Worm (Caenorhabditis elegans) whole organism, late embryonic: ENCODE measurements around the gene mrp-7.

Source experiments
- C08G9.2 ChIP-seq: sonication (generic microtip); optimal IDR thresholded peaks from 2 replicates; lab custom pipeline; 2016; ENCODE audit warnings: mild to moderate bottlenecking, missing genetic modification characterization, moderate library complexity, missing compliant biosample characterization
- C38D4.7 ChIP-seq: fragments of 200-800 bp; sonication (Bioruptor generic); optimal IDR thresholded peaks from 2 replicates; lab custom pipeline; 2018; ENCODE audit warnings: mild to moderate bottlenecking, missing genetic modification characterization, moderate library complexity, missing compliant biosample characterization
- K02D7.2 ChIP-seq: sonication (generic microtip); optimal IDR thresholded peaks from 2 replicates; lab custom pipeline; 2017; ENCODE audit warnings: mild to moderate bottlenecking, missing genetic modification characterization, missing compliant biosample characterization
- T23F11.4 ChIP-seq: fragments of 200-800 bp; sonication (Bioruptor generic); optimal IDR thresholded peaks from 2 replicates; lab custom pipeline; 2018; ENCODE audit warnings: mild to moderate bottlenecking, missing genetic modification characterization, missing compliant biosample characterization
- ama-1 ChIP-seq: fragments of 150-350 bp; optimal IDR thresholded peaks from 2 replicates; lab custom pipeline; 2014
- ceh-18 ChIP-seq: sonication (generic microtip); optimal IDR thresholded peaks from 2 replicates; lab custom pipeline; 2016; ENCODE audit warnings: missing genetic modification characterization, missing compliant biosample characterization
- ceh-24 ChIP-seq: sonication (generic microtip); optimal IDR thresholded peaks from 2 replicates; lab custom pipeline; 2016; ENCODE audit warnings: mild to moderate bottlenecking, missing genetic modification characterization, missing compliant biosample characterization
- ceh-30 ChIP-seq: fragments of 150-350 bp; optimal IDR thresholded peaks from 2 replicates; lab custom pipeline; 2014; ENCODE audit warnings: missing biosample characterization, missing genetic modification characterization
- ceh-45 ChIP-seq: fragments of 200-800 bp; sonication (Bioruptor generic); IDR thresholded peaks from 2 replicates; pipeline ENCODE4 v1.3.6; 2022; ENCODE audit warnings: missing genetic modification reagents, missing genetic modification characterization, missing compliant biosample characterization
- ceh-48 ChIP-seq: sonication (generic microtip); optimal IDR thresholded peaks from 2 replicates; lab custom pipeline; 2016; ENCODE audit warnings: missing genetic modification characterization, inconsistent platforms, missing compliant biosample characterization
- ceh-9 ChIP-seq: sonication (generic microtip); optimal IDR thresholded peaks from 2 replicates; lab custom pipeline; 2016; ENCODE audit warnings: mild to moderate bottlenecking, missing genetic modification characterization, inconsistent platforms, missing compliant biosample characterization
- dmd-4 ChIP-seq: sonication (generic microtip); optimal IDR thresholded peaks from 2 replicates; lab custom pipeline; 2016; ENCODE audit warnings: borderline replicate concordance, missing genetic modification characterization, missing compliant biosample characterization
- dve-1 ChIP-seq: sonication (generic microtip); optimal IDR thresholded peaks from 2 replicates; lab custom pipeline; 2017; ENCODE audit warnings: antibody characterized with exemption, mild to moderate bottlenecking, missing genetic modification characterization, missing compliant biosample characterization
- elt-2 ChIP-seq: sonication (generic microtip); optimal IDR thresholded peaks from 2 replicates; lab custom pipeline; 2016; ENCODE audit warnings: missing genetic modification reagents, missing genetic modification characterization, missing compliant biosample characterization
- fax-1 ChIP-seq: sonication (generic microtip); optimal IDR thresholded peaks from 2 replicates; lab custom pipeline; 2016; ENCODE audit warnings: missing genotype, missing genetic modification characterization, missing compliant biosample characterization
- fkh-10 ChIP-seq: fragments of 150-350 bp; optimal IDR thresholded peaks from 2 replicates; lab custom pipeline; 2014; ENCODE audit warnings: missing biosample characterization, missing genetic modification reagents, missing genetic modification characterization
- gmeb-2 ChIP-seq: sonication (generic microtip); optimal IDR thresholded peaks from 2 replicates; lab custom pipeline; 2016; ENCODE audit warnings: missing genetic modification characterization, inconsistent platforms, missing compliant biosample characterization
- hlh-15 ChIP-seq: sonication (generic microtip); optimal IDR thresholded peaks from 2 replicates; lab custom pipeline; 2016; ENCODE audit warnings: missing genetic modification characterization, missing compliant biosample characterization
- hlh-30 ChIP-seq: sonication (generic microtip); optimal IDR thresholded peaks from 2 replicates; lab custom pipeline; 2017; ENCODE audit warnings: antibody characterized with exemption, missing genetic modification characterization, missing compliant biosample characterization; ENCODE audit not compliant: insufficient read depth
- lim-6 ChIP-seq: sonication (generic microtip); optimal IDR thresholded peaks from 2 replicates; lab custom pipeline; 2016; ENCODE audit warnings: missing genetic modification characterization, missing compliant biosample characterization
- lin-11 ChIP-seq: fragments of 200-800 bp; sonication (Bioruptor generic); optimal IDR thresholded peaks from 2 replicates; lab custom pipeline; 2018; ENCODE audit warnings: mild to moderate bottlenecking, missing genetic modification characterization, missing compliant biosample characterization
- mec-3 ChIP-seq: sonication (generic microtip); optimal IDR thresholded peaks from 2 replicates; lab custom pipeline; 2016; ENCODE audit warnings: borderline replicate concordance, missing genetic modification characterization, missing compliant biosample characterization
- nfya-1 ChIP-seq: sonication (generic microtip); optimal IDR thresholded peaks from 2 replicates; lab custom pipeline; 2017; ENCODE audit warnings: missing genetic modification characterization, mild to moderate bottlenecking, missing compliant biosample characterization, antibody characterized with exemption, moderate library complexity
- nhr-232 ChIP-seq: sonication (generic microtip); optimal IDR thresholded peaks from 2 replicates; lab custom pipeline; 2016; ENCODE audit warnings: missing genetic modification characterization, missing compliant biosample characterization
- odd-2 ChIP-seq: sonication (generic microtip); optimal IDR thresholded peaks from 2 replicates; lab custom pipeline; 2017; ENCODE audit warnings: antibody characterized with exemption, mild to moderate bottlenecking, missing genetic modification characterization, missing compliant biosample characterization
- pha-2 ChIP-seq: sonication (generic microtip); optimal IDR thresholded peaks from 2 replicates; lab custom pipeline; 2017; ENCODE audit warnings: mild to moderate bottlenecking, missing genetic modification characterization, missing compliant biosample characterization
- sdc-2 ChIP-seq: sonication (generic microtip); optimal IDR thresholded peaks from 2 replicates; lab custom pipeline; 2016; ENCODE audit warnings: missing genotype, missing genetic modification characterization, missing compliant biosample characterization
- sox-2 ChIP-seq: fragments of 200-800 bp; sonication (Bioruptor generic); IDR thresholded peaks from 2 replicates; pipeline ENCODE4 v1.3.6; 2022; ENCODE audit warnings: missing genetic modification reagents, missing genetic modification characterization, missing compliant biosample characterization
- sox-4 ChIP-seq: sonication (generic microtip); optimal IDR thresholded peaks from 2 replicates; lab custom pipeline; 2017; ENCODE audit warnings: mild to moderate bottlenecking, missing genetic modification characterization, inconsistent platforms, missing compliant biosample characterization
- syd-9 ChIP-seq: sonication (generic microtip); optimal IDR thresholded peaks from 2 replicates; lab custom pipeline; 2016; ENCODE audit warnings: mild to moderate bottlenecking, missing genetic modification characterization, moderate library complexity, missing compliant biosample characterization
- tbx-7 ChIP-seq: sonication (generic microtip); optimal IDR thresholded peaks from 2 replicates; lab custom pipeline; 2016; ENCODE audit warnings: missing genotype, missing genetic modification characterization, missing compliant biosample characterization
- unc-3 ChIP-seq, 2 experiments: fragments of 200-800 bp in 1 of 2; sonication (Bioruptor generic) in 1 of 2; sonication (generic microtip) in 1 of 2; conservative IDR thresholded peaks in 1 of 2; optimal IDR thresholded peaks in 1 of 2; 2 replicates each; pipeline versions ENCODE4 v1.3.6 to Lab custom; 2016 to 2022; ENCODE audit warnings: missing compliant biosample characterization in 2 of 2, missing genetic modification characterization in 2 of 2, missing genetic modification reagents in 1 of 2
- unc-42 ChIP-seq: sonication (generic microtip); optimal IDR thresholded peaks from 2 replicates; lab custom pipeline; 2016; ENCODE audit warnings: missing genotype, missing genetic modification characterization, missing compliant biosample characterization
- unc-55 ChIP-seq: sonication (generic microtip); optimal IDR thresholded peaks from 2 replicates; lab custom pipeline; 2017; ENCODE audit warnings: missing biosample characterization, missing genetic modification reagents, missing genetic modification characterization
- zip-5 ChIP-seq: sonication (generic microtip); optimal IDR thresholded peaks from 2 replicates; lab custom pipeline; 2016; ENCODE audit warnings: missing genetic modification characterization, missing compliant biosample characterization

mrp-7 gene

ce11 chrV:19632546-19632945 is 42.1 kb upstream of the mrp-7 start, which contains the start of gene Y43F8C.5 (continued):
- no peak for TF ChIP-seq unc-55 (GFP tag; lab: Kevin White, UChicago)

- no peak for TF ChIP-seq lim-6
- TF ChIP-seq ceh-48 (tag; lab: Kevin White, UChicago), result peak; percentile 61
These were observed 41.7 kb upstream of the mrp-7 start for ce11 chrV:19632948-19633347.

- TF ChIP-seq K02D7.2 (no peak), nhr-232 (tag; lab: Kevin White, UChicago) (no peak), zip-5 (tag; lab: Kevin White, UChicago) (no peak), sox-4 (no peak), fax-1 (tag; lab: Kevin White, UChicago) (no peak), ama-1 (lab: Kevin White, UChicago) (no peak), gmeb-2 (tag; lab: Kevin White, UChicago) (no peak), fkh-10 (GFP tag; lab: Kevin White, UChicago) (no peak), elt-2 (tag; lab: Kevin White, UChicago) (no peak), hlh-30 (tag; lab: Kevin White, UChicago) (no peak)
These were observed 40.4 kb upstream of the mrp-7 start for ce11 chrV:19634197-19634596.

ce11 chrV:19635525-19636193 is 39.0 kb upstream of the mrp-7 start:
- peak; percentile 86 for TF ChIP-seq ceh-48 (tag; lab: Kevin White, UChicago)

- TF ChIP-seq sdc-2 (no peak), mec-3 (tag; lab: Kevin White, UChicago) (no peak), C38D4.7 (GFP tag; lab: Kevin White, UChicago) (no peak), hlh-30 (tag; lab: Kevin White, UChicago) (no peak), odd-2 (no peak), ceh-9 (tag; lab: Kevin White, UChicago) (no peak)
- TF ChIP-seq, all 69 proteins: peak for 0
These were observed 38.5 kb upstream of the mrp-7 start for ce11 chrV:19636194-19636584.

- TF ChIP-seq sox-2 (no peak), T23F11.4 (no peak)
These were observed 36.8 kb upstream of the mrp-7 start for ce11 chrV:19637890-19638289.

ce11 chrV:19640808-19641207 is 33.8 kb upstream of the mrp-7 start, which contains the start of gene Y43F8C.6:
Y43F8C.6 (minus strand) TSS chrV:19640908.
- no peak for TF ChIP-seq sdc-2
- TF ChIP-seq C08G9.2, result no peak
- no peak for TF ChIP-seq ceh-18 (tag; lab: Kevin White, UChicago)
- TF ChIP-seq ceh-45 (GFP tag; lab: Robert Waterston, UW), result no peak
- TF ChIP-seq nfya-1 (tag; lab: Kevin White, UChicago), result no peak
- TF ChIP-seq gmeb-2 (tag; lab: Kevin White, UChicago), result no peak
- no peak for TF ChIP-seq elt-2 (tag; lab: Kevin White, UChicago)
- no peak for TF ChIP-seq unc-3 (GFP tag; conservative IDR thresholded peaks at IDR 0.05; lab: Robert Waterston, UW)
- no peak for TF ChIP-seq unc-3 (tag; optimal IDR thresholded peaks at IDR 0.05; lab: Kevin White, UChicago)
- TF ChIP-seq C38D4.7 (GFP tag; lab: Kevin White, UChicago), result no peak
- TF ChIP-seq dmd-4 (tag; lab: Kevin White, UChicago), result no peak

- TF ChIP-seq lim-6 (peak; percentile 93), ceh-24 (peak; percentile 93), lin-11 (peak; percentile 95), unc-42 (tag; lab: Kevin White, UChicago) (peak; percentile 89), sox-4 (peak; percentile 98), ceh-45 (GFP tag; lab: Robert Waterston, UW) (peak; percentile 97), unc-3 (GFP tag; conservative IDR thresholded peaks at IDR 0.05; lab: Robert Waterston, UW) (peak; percentile 90), unc-3 (tag; optimal IDR thresholded peaks at IDR 0.05; lab: Kevin White, UChicago) (peak; percentile 97), T23F11.4 (peak; percentile 98), syd-9 (tag; lab: Kevin White, UChicago) (peak; percentile 99), odd-2 (peak; percentile 86), dve-1 (tag; lab: Kevin White, UChicago) (peak; percentile 97), pha-2 (tag; lab: Kevin White, UChicago) (peak; percentile 99), ceh-18 (tag; lab: Kevin White, UChicago) (peak; percentile 98), ceh-30 (peak; percentile 96), tbx-7 (tag; lab: Kevin White, UChicago) (peak; percentile 83), hlh-15 (peak; percentile 94), mec-3 (tag; lab: Kevin White, UChicago) (peak; percentile 93)
These were observed 31.6 kb upstream of the mrp-7 start for ce11 chrV:19643015-19643414.
